Worm (Caenorhabditis elegans): ENCODE measurements around the gene F58B4.3.

F58B4.3 gene

ce11 chrV:10958322-10958900 lies 28.8 kb downstream of the F58B4.3 start, which contains the start of gene pigt-1:
Gene pigt-1, minus strand, starts transcription at chrV:10958821.
- TF ChIP-seq sem-2 (GFP tag; optimal IDR thresholded peaks at IDR 0.05) (no peak), tbx-8 (GFP tag; optimal IDR thresholded peaks at IDR 0.05) (no peak), ceh-83 (GFP tag; optimal IDR thresholded peaks at IDR 0.05) (no peak), unc-39 (tag; optimal IDR thresholded peaks at IDR 0.05) (no peak), mls-2 (tag; optimal IDR thresholded peaks at IDR 0.05) (no peak), lsy-2 (tag; optimal IDR thresholded peaks at IDR 0.05) (no peak), drap-1 (GFP tag; optimal IDR thresholded peaks at IDR 0.05) (no peak), nhr-76 (tag; optimal IDR thresholded peaks at IDR 0.05) (no peak), nhr-2 (tag; optimal IDR thresholded peaks at IDR 0.05) (no peak), M03D4.4 (tag; optimal IDR thresholded peaks at IDR 0.05) (no peak)

ce11 chrV:10960544-10960943 lies 30.9 kb downstream of the F58B4.3 start, which contains the start of gene vps-36:
Gene vps-36, minus strand, starts transcription at chrV:10960669.
- TF ChIP-seq cnd-1 (tag; optimal IDR thresholded peaks at IDR 0.05) (no peak), lsy-2 (tag; optimal IDR thresholded peaks at IDR 0.05) (no peak), ceh-83 (GFP tag; optimal IDR thresholded peaks at IDR 0.05) (no peak), unc-39 (tag; optimal IDR thresholded peaks at IDR 0.05) (no peak), nhr-12 (tag; optimal IDR thresholded peaks at IDR 0.05) (no peak), unc-120 (tag; optimal IDR thresholded peaks at IDR 0.05; ENCODE audit: poor library complexity, severe bottlenecking) (no peak)

- TF ChIP-seq drap-1 (GFP tag; optimal IDR thresholded peaks at IDR 0.05) (peak; percentile 43), ceh-43 (GFP tag; optimal IDR thresholded peaks at IDR 0.05) (no peak), mls-2 (tag; optimal IDR thresholded peaks at IDR 0.05) (peak; percentile 24), pha-4 (tag; optimal IDR thresholded peaks at IDR 0.05) (no peak), bed-3 (GFP tag; optimal IDR thresholded peaks at IDR 0.05) (no peak), lsy-2 (tag; optimal IDR thresholded peaks at IDR 0.05) (no peak), ztf-11 (tag; optimal IDR thresholded peaks at IDR 0.05) (no peak), lin-13 (tag; optimal IDR thresholded peaks at IDR 0.05) (no peak), ceh-39 (tag; optimal IDR thresholded peaks at IDR 0.05) (no peak), sem-2 (GFP tag; optimal IDR thresholded peaks at IDR 0.05) (no peak), lin-32 (GFP tag; optimal IDR thresholded peaks at IDR 0.05) (no peak), flh-1 (GFP tag; optimal IDR thresholded peaks at IDR 0.05) (no peak), hlh-1 (tag; optimal IDR thresholded peaks at IDR 0.05) (no peak), sptf-1 (tag; optimal IDR thresholded peaks at IDR 0.05) (peak; percentile 26), unc-120 (tag; optimal IDR thresholded peaks at IDR 0.05; ENCODE audit: poor library complexity, severe bottlenecking) (peak; percentile 88), cnd-1 (tag; optimal IDR thresholded peaks at IDR 0.05) (no peak), unc-62 (GFP tag; optimal IDR thresholded peaks at IDR 0.05) (no peak), elt-3 (tag; optimal IDR thresholded peaks at IDR 0.05) (no peak), nhr-12 (tag; optimal IDR thresholded peaks at IDR 0.05) (no peak), ces-1 (GFP tag; optimal IDR thresholded peaks at IDR 0.05) (peak; percentile 80), elt-1 (tag; optimal IDR thresholded peaks at IDR 0.05; ENCODE audit: borderline replicate concordance, insufficient read depth) (no peak), unc-39 (tag; optimal IDR thresholded peaks at IDR 0.05) (no peak)
Observed at ce11 chrV:10961448-10961870, 31.8 kb downstream of the F58B4.3 start.

- TF ChIP-seq mab-5 (tag; optimal IDR thresholded peaks at IDR 0.05) (no peak), ces-1 (GFP tag; optimal IDR thresholded peaks at IDR 0.05) (no peak), snpc-4 (tag; optimal IDR thresholded peaks at IDR 0.05) (no peak), zip-8 (tag; optimal IDR thresholded peaks at IDR 0.05) (no peak), lsy-2 (tag; optimal IDR thresholded peaks at IDR 0.05) (no peak), pha-4 (tag; optimal IDR thresholded peaks at IDR 0.05) (peak; percentile 97), cnd-1 (tag; optimal IDR thresholded peaks at IDR 0.05) (peak; percentile 47), flh-1 (GFP tag; optimal IDR thresholded peaks at IDR 0.05) (no peak), unc-120 (tag; optimal IDR thresholded peaks at IDR 0.05; ENCODE audit: poor library complexity, severe bottlenecking) (peak; percentile 23), hlh-1 (tag; optimal IDR thresholded peaks at IDR 0.05) (peak; percentile 81), nhr-2 (tag; optimal IDR thresholded peaks at IDR 0.05) (no peak), blmp-1 (tag; optimal IDR thresholded peaks at IDR 0.05) (no peak), ceh-83 (GFP tag; optimal IDR thresholded peaks at IDR 0.05) (no peak), tbx-8 (GFP tag; optimal IDR thresholded peaks at IDR 0.05) (no peak), ham-2 (GFP tag; optimal IDR thresholded peaks at IDR 0.05) (peak; percentile 20), bed-3 (GFP tag; optimal IDR thresholded peaks at IDR 0.05) (no peak), mep-1 (tag; optimal IDR thresholded peaks at IDR 0.05) (peak; percentile 98), nhr-237 (tag; optimal IDR thresholded peaks at IDR 0.05) (peak; percentile 94), M03D4.4 (tag; optimal IDR thresholded peaks at IDR 0.05) (peak; percentile 53), mls-2 (tag; optimal IDR thresholded peaks at IDR 0.05) (no peak), lin-13 (tag; optimal IDR thresholded peaks at IDR 0.05) (peak; percentile 96), nhr-28 (tag; optimal IDR thresholded peaks at IDR 0.05) (no peak), nhr-12 (tag; optimal IDR thresholded peaks at IDR 0.05) (no peak), ceh-43 (GFP tag; optimal IDR thresholded peaks at IDR 0.05) (no peak), drap-1 (GFP tag; optimal IDR thresholded peaks at IDR 0.05) (peak; percentile 39), sem-2 (GFP tag; optimal IDR thresholded peaks at IDR 0.05) (no peak), nhr-76 (tag; optimal IDR thresholded peaks at IDR 0.05) (no peak), lin-32 (GFP tag; optimal IDR thresholded peaks at IDR 0.05) (no peak), ceh-39 (tag; optimal IDR thresholded peaks at IDR 0.05) (no peak), unc-39 (tag; optimal IDR thresholded peaks at IDR 0.05) (no peak), elt-3 (tag; optimal IDR thresholded peaks at IDR 0.05) (peak; percentile 62)
Observed at ce11 chrV:10965501-10965900, 35.9 kb downstream of the F58B4.3 start, which contains the start of the genes ctf-4 and eef-1G. Gene ctf-4, minus strand, starts transcription at chrV:10965539. Gene eef-1G, plus strand, starts transcription at chrV:10965719.
